Worm (Caenorhabditis elegans): ENCODE data around the gene C18E9.8.

ce11 chrII:9031891-9032290 lies 44.0 kb upstream of the C18E9.8 start:
- no peak for TF ChIP-seq pes-1 (GFP tag; IDR thresholded peaks at IDR 0.05)
- TF ChIP-seq ama-1 (optimal IDR thresholded peaks at IDR 0.05): no peak
- TF ChIP-seq scrt-1 (GFP tag; IDR thresholded peaks at IDR 0.05): no peak
